Fruit fly (Drosophila melanogaster) whole organism, embryonic: Measurements from ENCODE around the gene pim.

Experiments
- Abd-B ChIP-seq: fragments of 200-800 bp; sonication (Bioruptor generic); optimal IDR thresholded peaks from 2 replicates; lab custom pipeline; 2018; ENCODE audit warnings: missing biosample characterization, mild to moderate bottlenecking, missing genetic modification characterization, moderate library complexity
- BEAF-32 ChIP-seq: fragments of 200-800 bp; sonication (Bioruptor generic); optimal IDR thresholded peaks from 3 replicates; lab custom pipeline; 2017; ENCODE audit warnings: missing biosample characterization, missing genetic modification characterization, mild to moderate bottlenecking, moderate library complexity, missing genetic modification reagents
- Bgb ChIP-seq: fragments of 200-800 bp; sonication (Bioruptor generic); IDR thresholded peaks from 2 replicates; pipeline ENCODE4 v1.3.6; 2022; ENCODE audit warnings: missing biosample characterization, missing genetic modification characterization; ENCODE audit not compliant: partially characterized antibody
- CG10267 ChIP-seq: fragments of 200-800 bp; sonication (Bioruptor generic); optimal IDR thresholded peaks from 2 replicates; lab custom pipeline; 2018; ENCODE audit warnings: missing biosample characterization, mild to moderate bottlenecking, missing genetic modification characterization, moderate library complexity
- CG10431 ChIP-seq: fragments of 200-800 bp; sonication (Bioruptor generic); optimal IDR thresholded peaks from 3 replicates; lab custom pipeline; 2018; ENCODE audit warnings: missing biosample characterization, mild to moderate bottlenecking, missing genetic modification characterization
- CG12219 ChIP-seq: fragments of 200-800 bp; sonication (Bioruptor generic); optimal IDR thresholded peaks from 3 replicates; lab custom pipeline; 2018; ENCODE audit warnings: missing biosample characterization, mild to moderate bottlenecking, missing genetic modification characterization
- CG12391 ChIP-seq: fragments of 200-800 bp; sonication (Bioruptor generic); optimal IDR thresholded peaks from 3 replicates; lab custom pipeline; 2018; ENCODE audit warnings: missing biosample characterization, mild to moderate bottlenecking, missing genetic modification characterization, moderate library complexity
- CG12659 ChIP-seq: fragments of 200-800 bp; sonication (Bioruptor generic); optimal IDR thresholded peaks from 3 replicates; lab custom pipeline; 2017; ENCODE audit warnings: mild to moderate bottlenecking, missing biosample characterization, missing genetic modification reagents, missing genetic modification characterization
- CG13287 ChIP-seq: fragments of 200-800 bp; sonication (Bioruptor generic); IDR thresholded peaks from 2 replicates; pipeline ENCODE4 v1.3.6; 2022; ENCODE audit warnings: missing biosample characterization, missing genetic modification characterization; ENCODE audit not compliant: partially characterized antibody
- CG14710 ChIP-seq: fragments of 200-800 bp; sonication (Bioruptor generic); optimal IDR thresholded peaks from 3 replicates; lab custom pipeline; 2019; ENCODE audit warnings: missing biosample characterization, mild to moderate bottlenecking, missing genetic modification characterization, moderate library complexity
- CG14860 ChIP-seq: fragments of 200-800 bp; sonication (Bioruptor generic); IDR thresholded peaks from 3 replicates; pipeline ENCODE4 v1.3.6; 2022; ENCODE audit warnings: missing biosample characterization, missing genetic modification characterization; ENCODE audit not compliant: partially characterized antibody
- CG1603 ChIP-seq: fragments of 200-800 bp; sonication (Bioruptor generic); optimal IDR thresholded peaks from 2 replicates; lab custom pipeline; 2019; ENCODE audit warnings: missing biosample characterization, mild to moderate bottlenecking, missing genetic modification characterization, moderate library complexity
- CG16813 ChIP-seq: fragments of 200-800 bp; sonication (Bioruptor generic); IDR thresholded peaks from 3 replicates; pipeline ENCODE4 v1.3.6; 2022; ENCODE audit warnings: missing biosample characterization, missing genetic modification characterization; ENCODE audit not compliant: partially characterized antibody
- CG17361 ChIP-seq: fragments of 200-800 bp; sonication (Bioruptor generic); IDR thresholded peaks from 3 replicates; pipeline ENCODE4 v1.3.6; 2022; ENCODE audit warnings: missing biosample characterization, missing genetic modification characterization
- CG2116 ChIP-seq: fragments of 200-800 bp; sonication (Bioruptor generic); optimal IDR thresholded peaks from 3 replicates; lab custom pipeline; 2018; ENCODE audit warnings: missing biosample characterization, mild to moderate bottlenecking, missing genetic modification characterization
- CG2120 ChIP-seq: fragments of 200-800 bp; sonication (Bioruptor generic); optimal IDR thresholded peaks from 3 replicates; lab custom pipeline; 2016; ENCODE audit warnings: missing biosample characterization, missing genetic modification characterization
- CG2712 ChIP-seq: fragments of 200-800 bp; optimal IDR thresholded peaks from 3 replicates; lab custom pipeline; 2019; ENCODE audit warnings: missing biosample characterization, mild to moderate bottlenecking, missing genetic modification characterization, moderate library complexity
- CG30020 ChIP-seq: fragments of 200-800 bp; optimal IDR thresholded peaks from 2 replicates; lab custom pipeline; 2019; ENCODE audit warnings: missing biosample characterization, mild to moderate bottlenecking, missing genetic modification characterization, moderate library complexity
- CG30431 ChIP-seq: fragments of 200-800 bp; sonication (Bioruptor generic); optimal IDR thresholded peaks from 2 replicates; lab custom pipeline; 2017; ENCODE audit warnings: missing biosample characterization, missing genetic modification characterization
- CG31224 ChIP-seq: fragments of 200-800 bp; sonication (Bioruptor generic); IDR thresholded peaks from 2 replicates; pipeline ENCODE4 v1.3.6; 2022; ENCODE audit warnings: missing biosample characterization, missing genetic modification characterization
- CG4617 ChIP-seq: fragments of 200-800 bp; sonication (Bioruptor generic); optimal IDR thresholded peaks from 3 replicates; lab custom pipeline; 2016; ENCODE audit warnings: missing biosample characterization, missing genetic modification characterization, borderline replicate concordance
- CG8089 ChIP-seq: fragments of 200-800 bp; sonication (Bioruptor generic); optimal IDR thresholded peaks from 3 replicates; lab custom pipeline; 2016; ENCODE audit warnings: missing biosample characterization, missing genetic modification characterization
- CG8388 ChIP-seq: fragments of 200-800 bp; sonication (Bioruptor generic); optimal IDR thresholded peaks from 2 replicates; lab custom pipeline; 2019; ENCODE audit warnings: missing biosample characterization, mild to moderate bottlenecking, missing genetic modification characterization, moderate library complexity
- CG9797 ChIP-seq: fragments of 200-800 bp; sonication (Bioruptor generic); optimal IDR thresholded peaks from 3 replicates; lab custom pipeline; 2018; ENCODE audit warnings: missing biosample characterization, mild to moderate bottlenecking, missing genetic modification characterization
- CoRest ChIP-seq: fragments of 200-800 bp; sonication (Bioruptor generic); optimal IDR thresholded peaks from 3 replicates; lab custom pipeline; 2018; ENCODE audit warnings: missing biosample characterization, mild to moderate bottlenecking, missing genetic modification characterization, moderate library complexity
- Dref ChIP-seq: fragments of 200-800 bp; sonication (Bioruptor generic); IDR thresholded peaks from 2 replicates; pipeline ENCODE4 v1.3.6; 2022; ENCODE audit warnings: missing biosample characterization, missing genetic modification characterization
- Fer1 ChIP-seq: fragments of 200-800 bp; sonication (Bioruptor generic); optimal IDR thresholded peaks from 2 replicates; lab custom pipeline; 2017; ENCODE audit warnings: missing biosample characterization, mild to moderate bottlenecking, missing genetic modification characterization
- Med ChIP-seq: fragments of 200-800 bp; sonication (Bioruptor generic); peaks from one replicate; lab custom pipeline; 2016; ENCODE audit warnings: missing biosample characterization, missing genetic modification characterization, mild to moderate bottlenecking, inconsistent platforms, moderate library complexity
- Nf-YC ChIP-seq: fragments of 200-800 bp; optimal IDR thresholded peaks from 3 replicates; lab custom pipeline; 2019; ENCODE audit warnings: missing biosample characterization, mild to moderate bottlenecking, missing genetic modification characterization, moderate library complexity
- PHDP ChIP-seq: fragments of 200-800 bp; sonication (Bioruptor generic); optimal IDR thresholded peaks from 3 replicates; lab custom pipeline; 2018; ENCODE audit warnings: missing biosample characterization, mild to moderate bottlenecking, missing genetic modification characterization, moderate library complexity
- Rfx ChIP-seq: fragments of 200-800 bp; sonication (Bioruptor generic); IDR thresholded peaks from 2 replicates; pipeline ENCODE4 v1.3.6; 2022; ENCODE audit warnings: missing biosample characterization, missing genetic modification characterization
- cg ChIP-seq: fragments of 200-800 bp; sonication (Bioruptor generic); optimal IDR thresholded peaks from 3 replicates; lab custom pipeline; 2019; ENCODE audit warnings: missing biosample characterization, mild to moderate bottlenecking, missing genetic modification characterization, moderate library complexity
- chinmo ChIP-seq: fragments of 200-800 bp; sonication (Bioruptor generic); IDR thresholded peaks from 4 replicates; pipeline ENCODE4 v1.3.6; 2022; ENCODE audit warnings: missing biosample characterization, missing genetic modification characterization; ENCODE audit not compliant: partially characterized antibody
- dpn ChIP-seq, 2 experiments: fragments of 200-800 bp; sonication (Bioruptor generic); optimal IDR thresholded peaks; 3 replicates each; lab custom pipeline; 2016; ENCODE audit warnings: missing biosample characterization in 2 of 2, missing genetic modification characterization in 2 of 2
- hb ChIP-seq: fragments of 200-800 bp; sonication (Bioruptor generic); IDR thresholded peaks from 3 replicates; pipeline ENCODE4 v1.3.6; 2022; ENCODE audit warnings: missing biosample characterization, missing genetic modification characterization; ENCODE audit not compliant: partially characterized antibody
- hbn ChIP-seq: fragments of 200-800 bp; sonication (Bioruptor generic); IDR thresholded peaks from 2 replicates; pipeline ENCODE4 v1.3.6; 2022; ENCODE audit warnings: missing biosample characterization, missing genetic modification characterization; ENCODE audit not compliant: partially characterized antibody
- inv ChIP-seq: fragments of 200-800 bp; sonication (Bioruptor generic); IDR thresholded peaks from 2 replicates; pipeline ENCODE4 v1.3.6; 2022; ENCODE audit warnings: missing biosample characterization, missing genetic modification characterization; ENCODE audit not compliant: partially characterized antibody
- org-1 ChIP-seq: fragments of 200-800 bp; sonication (Bioruptor generic); optimal IDR thresholded peaks from 2 replicates; lab custom pipeline; 2017; ENCODE audit warnings: missing biosample characterization, missing genetic modification characterization
- pfk ChIP-seq: fragments of 200-800 bp; sonication (Bioruptor generic); optimal IDR thresholded peaks from 2 replicates; lab custom pipeline; 2018; ENCODE audit warnings: missing biosample characterization, mild to moderate bottlenecking, missing genetic modification characterization, moderate library complexity
- phol ChIP-seq: fragments of 200-800 bp; sonication (Bioruptor generic); optimal IDR thresholded peaks from 3 replicates; lab custom pipeline; 2018; ENCODE audit warnings: missing biosample characterization, mild to moderate bottlenecking, missing genetic modification characterization, moderate library complexity
- row ChIP-seq: fragments of 200-800 bp; sonication (Bioruptor generic); IDR thresholded peaks from 3 replicates; pipeline ENCODE4 v1.3.6; 2022; ENCODE audit warnings: missing biosample characterization, missing genetic modification characterization
- run ChIP-seq: fragments of 200-800 bp; sonication (Bioruptor generic); optimal IDR thresholded peaks from 3 replicates; lab custom pipeline; 2018; ENCODE audit warnings: missing biosample characterization, mild to moderate bottlenecking, missing genetic modification characterization
- sd ChIP-seq: fragments of 200-800 bp; sonication (Bioruptor generic); optimal IDR thresholded peaks from 3 replicates; lab custom pipeline; 2018; ENCODE audit warnings: missing biosample characterization, mild to moderate bottlenecking, missing genetic modification characterization, moderate library complexity
- ssp ChIP-seq: fragments of 200-800 bp; sonication (Bioruptor generic); IDR thresholded peaks from 2 replicates; pipeline ENCODE4 v1.3.6; 2022; ENCODE audit warnings: missing biosample characterization, missing genetic modification characterization
- sug ChIP-seq: fragments of 200-800 bp; optimal IDR thresholded peaks from 2 replicates; lab custom pipeline; 2019; ENCODE audit warnings: missing biosample characterization, mild to moderate bottlenecking, missing genetic modification characterization, moderate library complexity
- tx ChIP-seq: fragments of 200-800 bp; sonication (Bioruptor generic); optimal IDR thresholded peaks from 2 replicates; lab custom pipeline; 2016; ENCODE audit warnings: missing biosample characterization, missing genetic modification characterization
- vnd ChIP-seq: fragments of 200-800 bp; sonication (Bioruptor generic); IDR thresholded peaks from 3 replicates; pipeline ENCODE4 v1.3.6; 2022; ENCODE audit warnings: missing biosample characterization, missing genetic modification characterization; ENCODE audit not compliant: partially characterized antibody

pim gene

dm6 chr2L:10362408-10363067 is at the start of gene pim, which contains the start of gene Cand1:
Gene pim, plus strand, starts transcription at chr2L:10362989.
Gene Cand1, minus strand, starts transcription at chr2L:10362707.
- TF ChIP-seq CG9797 (peak; percentile 59), ssp (GFP tag; lab: Robert Waterston, UW) (peak; percentile 29; the same call in 1 of the 2 replicates), CG8089 (GFP tag; lab: Kevin White, UChicago) (no peak), CG30020 (peak; percentile 97), CG13287 (peak; percentile 79), CG2116 (GFP tag; lab: Kevin White, UChicago) (peak; percentile 31), Rfx (GFP tag; lab: Robert Waterston, UW) (peak; percentile 35; the same call in 1 of the 2 replicates), tx (no peak), org-1 (GFP tag; lab: Kevin White, UChicago) (no peak), Nf-YC (tag; lab: Kevin White, UChicago) (peak; percentile 65), CG17361 (GFP tag; lab: Robert Waterston, UW) (peak; percentile 48; the same call in 1 of the 3 replicates), pfk (GFP tag; lab: Kevin White, UChicago) (peak; percentile 90), hb (GFP tag; lab: Robert Waterston, UW) (no peak), CG2712 (peak; percentile 63), CG12219 (GFP tag; lab: Kevin White, UChicago) (no peak), run (no peak), inv (GFP tag; lab: Robert Waterston, UW) (peak; percentile 55), cg (GFP tag; lab: Kevin White, UChicago) (no peak), CG14860 (0 out of 3 replicates have a peak, but pooled peaks have one; percentile 12), CG4617 (GFP tag; lab: Kevin White, UChicago) (peak; percentile 49), CG10267 (tag; lab: Kevin White, UChicago) (peak; percentile 54), phol (tag; lab: Kevin White, UChicago) (peak; percentile 57), CG2120 (peak; percentile 4), Abd-B (GFP tag; lab: Kevin White, UChicago) (peak; percentile 36), CG30431 (GFP tag; lab: Kevin White, UChicago) (no peak), CG10431 (GFP tag; lab: Kevin White, UChicago) (peak; percentile 36), CG8388 (GFP tag; lab: Kevin White, UChicago) (no peak), chinmo (0 out of 4 replicates have a peak, but pooled peaks have one; percentile 38), PHDP (tag; lab: Kevin White, UChicago) (peak; percentile 8), CG14710 (tag; lab: Kevin White, UChicago) (peak; percentile 77), Med (GFP tag; lab: Kevin White, UChicago) (peak; percentile 17), CG31224 (GFP tag; lab: Robert Waterston, UW) (no peak), BEAF-32 (peak; percentile 77), Dref (GFP tag; lab: Robert Waterston, UW) (peak; percentile 42; the same call in 1 of the 2 replicates), vnd (GFP tag; lab: Robert Waterston, UW) (peak; percentile 33; the same call in 1 of the 3 replicates), CG12391 (tag; lab: Kevin White, UChicago) (peak; percentile 59), CG16813 (GFP tag; lab: Robert Waterston, UW) (peak; percentile 70), CG1603 (peak; percentile 91), row (peak; percentile 78), Fer1 (GFP tag; lab: Kevin White, UChicago) (peak; percentile 3), CG12659 (peak; percentile 70), dpn (GFP tag; optimal IDR thresholded peaks at IDR 0.05; lab: Kevin White, UChicago) (peak in 1 of 2 experiments; percentile 12), Bgb (GFP tag; lab: Robert Waterston, UW) (peak; percentile 65), sug (peak; percentile 33), hbn (GFP tag; lab: Robert Waterston, UW) (peak; percentile 46; the same call in 1 of the 2 replicates), sd (peak; percentile 50), CoRest (peak; percentile 59)
